Worm (Caenorhabditis elegans) whole organism, L1 larva: ENCODE data around the gene plr-1.

Experiments
- C04F5.9 ChIP-seq: sonication (generic microtip); optimal IDR thresholded peaks from 2 replicates; lab custom pipeline; 2016; ENCODE audit warnings: missing genetic modification characterization, missing compliant biosample characterization
- ceh-63 ChIP-seq: fragments of 200-800 bp; sonication (Bioruptor generic); optimal IDR thresholded peaks from 2 replicates; lab custom pipeline; 2018; ENCODE audit warnings: mild to moderate bottlenecking, missing genetic modification characterization, missing compliant biosample characterization
- ceh-8 ChIP-seq: fragments of 200-800 bp; sonication (Bioruptor generic); optimal IDR thresholded peaks from 2 replicates; lab custom pipeline; 2018; ENCODE audit warnings: mild to moderate bottlenecking, missing genetic modification characterization, moderate library complexity, missing compliant biosample characterization
- dpl-1 ChIP-seq, 3 experiments: fragments of 150-350 bp in 2 of 3; sonication (generic microtip) in 1 of 3; optimal IDR thresholded peaks; 2 replicates each; lab custom pipeline; 2014 to 2017; ENCODE audit warnings: missing biosample characterization in 3 of 3, missing genetic modification characterization in 3 of 3, missing genetic modification reagents in 3 of 3
- dsc-1 ChIP-seq: sonication (generic microtip); optimal IDR thresholded peaks from 2 replicates; lab custom pipeline; 2016; ENCODE audit warnings: mild to moderate bottlenecking, missing genetic modification characterization, missing compliant biosample characterization
- efl-1 ChIP-seq, 4 experiments: fragments of 150-350 bp; optimal IDR thresholded peaks in 3 of 4; peaks in 1 of 4; 1 replicate in 1 of 4; 2 replicates in 3 of 4; lab custom pipeline; 2014; ENCODE audit warnings: missing biosample characterization in 2 of 4, missing genetic modification characterization in 2 of 4, missing genetic modification reagents in 2 of 4
- efl-3 ChIP-seq: fragments of 200-800 bp; sonication (Bioruptor generic); optimal IDR thresholded peaks from 2 replicates; lab custom pipeline; 2018; ENCODE audit warnings: mild to moderate bottlenecking, missing genetic modification characterization, missing compliant biosample characterization
- egl-13 ChIP-seq: sonication (generic microtip); optimal IDR thresholded peaks from 2 replicates; lab custom pipeline; 2016; ENCODE audit warnings: missing genotype, missing genetic modification reagents, missing genetic modification characterization, missing compliant biosample characterization
- egl-27 ChIP-seq, 2 experiments: fragments of 150-350 bp in 1 of 2; sonication (generic microtip); optimal IDR thresholded peaks; 3 replicates each; lab custom pipeline; 2017 to 2018; ENCODE audit warnings: missing biosample characterization in 2 of 2, missing genetic modification characterization in 2 of 2, missing genetic modification reagents in 2 of 2
- elt-2 ChIP-seq: sonication (generic microtip); optimal IDR thresholded peaks from 2 replicates; lab custom pipeline; 2016; ENCODE audit warnings: missing genetic modification characterization, mild to moderate bottlenecking, inconsistent platforms, missing compliant biosample characterization, missing genetic modification reagents
- ets-5 ChIP-seq: fragments of 200-800 bp; sonication (Bioruptor generic); IDR thresholded peaks from 2 replicates; pipeline ENCODE4 v1.3.6; 2022; ENCODE audit warnings: missing genetic modification characterization, missing compliant biosample characterization
- isw-1 ChIP-seq: fragments of 200-800 bp; sonication (Bioruptor generic); IDR thresholded peaks from 2 replicates; pipeline ENCODE4 v1.3.6; 2022; ENCODE audit warnings: missing genetic modification characterization, missing compliant biosample characterization
- lin-13 ChIP-seq: fragments of 150-350 bp; optimal IDR thresholded peaks from 2 replicates; lab custom pipeline; 2014; ENCODE audit warnings: missing biosample characterization, missing genetic modification reagents, missing genetic modification characterization
- lir-3 ChIP-seq: sonication (generic microtip); optimal IDR thresholded peaks from 2 replicates; lab custom pipeline; 2016; ENCODE audit warnings: mild to moderate bottlenecking, missing genetic modification characterization, moderate library complexity, missing compliant biosample characterization; ENCODE audit not compliant: poor library complexity
- lsy-2 ChIP-seq, 2 experiments: fragments of 150-350 bp; optimal IDR thresholded peaks; 2 replicates each; lab custom pipeline; 2014; ENCODE audit warnings: missing biosample characterization in 2 of 2, missing genetic modification characterization in 2 of 2
- mep-1 ChIP-seq: fragments of 150-350 bp; optimal IDR thresholded peaks from 2 replicates; lab custom pipeline; 2014; ENCODE audit warnings: missing biosample characterization, missing genetic modification characterization
- nhr-12 ChIP-seq: sonication (generic microtip); optimal IDR thresholded peaks from 2 replicates; lab custom pipeline; 2017; ENCODE audit warnings: missing biosample characterization, missing genetic modification characterization
- nhr-47 ChIP-seq: sonication (generic microtip); optimal IDR thresholded peaks from 2 replicates; lab custom pipeline; 2016; ENCODE audit warnings: mild to moderate bottlenecking, missing genetic modification characterization, moderate library complexity, missing compliant biosample characterization
- nhr-85 ChIP-seq: sonication (generic microtip); peaks from one replicate; lab custom pipeline; 2016; ENCODE audit warnings: missing genetic modification characterization, inconsistent platforms, missing compliant biosample characterization
- pax-3 ChIP-seq: fragments of 200-800 bp; sonication (Bioruptor generic); optimal IDR thresholded peaks from 2 replicates; lab custom pipeline; 2018; ENCODE audit warnings: mild to moderate bottlenecking, missing genetic modification characterization, moderate library complexity, missing compliant biosample characterization
- snpc-4 ChIP-seq: fragments of 150-350 bp; optimal IDR thresholded peaks from 2 replicates; lab custom pipeline; 2014; ENCODE audit warnings: missing biosample characterization, missing genetic modification characterization
- tbx-2 ChIP-seq: sonication (generic microtip); optimal IDR thresholded peaks from 2 replicates; lab custom pipeline; 2016; ENCODE audit warnings: missing genetic modification characterization, missing compliant biosample characterization
- xbp-1 ChIP-seq: sonication (generic microtip); optimal IDR thresholded peaks from 2 replicates; lab custom pipeline; 2016; ENCODE audit warnings: missing genetic modification characterization, missing compliant biosample characterization
- zag-1 ChIP-seq: fragments of 150-350 bp; optimal IDR thresholded peaks from 2 replicates; lab custom pipeline; 2014; ENCODE audit warnings: missing biosample characterization, missing genetic modification characterization
- ztf-11 ChIP-seq, 2 experiments: sonication (generic microtip); optimal IDR thresholded peaks; 2 replicates each; lab custom pipeline; 2016 to 2017; ENCODE audit warnings: missing genetic modification characterization in 2 of 2, missing biosample characterization in 1 of 2, missing compliant biosample characterization in 1 of 2

The plr-1 gene

ce11 chrIII:11481309-11481845 lies 24.7 kb downstream of the plr-1 start:
- TF ChIP-seq mep-1 (tag; lab: Kevin White, UChicago) = no peak
- TF ChIP-seq ztf-11 (tag; optimal IDR thresholded peaks at IDR 0.05; lab: Kevin White, UChicago) = peak in 1 of 2 experiments; percentile 22

- TF ChIP-seq dpl-1 (GFP tag; optimal IDR thresholded peaks at IDR 0.05; lab: Kevin White, UChicago) (no peak), ets-5 (GFP tag; lab: Robert Waterston, UW) (no peak), pax-3 (tag; lab: Kevin White, UChicago) (no peak), isw-1 (GFP tag; lab: Robert Waterston, UW) (no peak), efl-3 (GFP tag; lab: Kevin White, UChicago) (no peak), snpc-4 (tag; lab: Kevin White, UChicago) (no peak), zag-1 (tag; lab: Kevin White, UChicago) (no peak), tbx-2 (no peak)
Measured at ce11 chrIII:11484139-11484590, 27.5 kb downstream of the plr-1 start, which contains the start of gene fbxa-220. Gene fbxa-220, minus strand, starts transcription at chrIII:11484189.

ce11 chrIII:11487245-11487644 lies 30.6 kb downstream of the plr-1 start, which contains the start of gene popl-5:
Gene popl-5, minus strand, starts transcription at chrIII:11487345.
- TF ChIP-seq lir-3 (tag; lab: Kevin White, UChicago) = no peak
- TF ChIP-seq nhr-47 = no peak
- no peak for TF ChIP-seq isw-1 (GFP tag; lab: Robert Waterston, UW)
- TF ChIP-seq dsc-1 (tag; lab: Kevin White, UChicago) = no peak
- no peak for TF ChIP-seq lin-13
- TF ChIP-seq elt-2 (tag; lab: Kevin White, UChicago) = no peak
- no peak for TF ChIP-seq nhr-12 (tag; lab: Kevin White, UChicago)
- TF ChIP-seq lsy-2 (tag; optimal IDR thresholded peaks at IDR 0.05; lab: Kevin White, UChicago) = no peak

ce11 chrIII:11488662-11489349 lies 32.1 kb downstream of the plr-1 start:
- TF ChIP-seq efl-1 (optimal IDR thresholded peaks at IDR 0.05; lab: Kevin White, UChicago) = no peak
- peak in 1 of 2 experiments; percentile 77 for TF ChIP-seq efl-1 (GFP tag; optimal IDR thresholded peaks at IDR 0.05 in 1 of 2; lab: Kevin White, UChicago)
- TF ChIP-seq lsy-2 (tag; optimal IDR thresholded peaks at IDR 0.05; lab: Kevin White, UChicago) = no peak

- TF ChIP-seq ceh-63 (GFP tag; lab: Kevin White, UChicago) (no peak), efl-1 (optimal IDR thresholded peaks at IDR 0.05; lab: Kevin White, UChicago) (no peak), efl-1 (GFP tag; optimal IDR thresholded peaks at IDR 0.05 in 1 of 2; lab: Kevin White, UChicago) (peak in 1 of 2 experiments; percentile 11)
Measured at ce11 chrIII:11489601-11490000, 32.9 kb downstream of the plr-1 start.

- TF ChIP-seq tbx-2 (no peak), ceh-63 (GFP tag; lab: Kevin White, UChicago) (no peak), ceh-8 (GFP tag; lab: Kevin White, UChicago) (no peak), egl-27 (tag; optimal IDR thresholded peaks at IDR 0.05; lab: Kevin White, UChicago) (no peak), dpl-1 (GFP tag; optimal IDR thresholded peaks at IDR 0.05; lab: Kevin White, UChicago) (no peak), xbp-1 (tag; lab: Kevin White, UChicago) (no peak), C04F5.9 (tag; lab: Kevin White, UChicago) (no peak)
Measured at ce11 chrIII:11490221-11490620, 33.5 kb downstream of the plr-1 start.

- TF ChIP-seq nhr-85 (peak; percentile 24), egl-13 (tag; lab: Kevin White, UChicago) (no peak)
Measured at ce11 chrIII:11492489-11492888, 35.8 kb downstream of the plr-1 start.
